Worm (Caenorhabditis elegans) whole organism, young adult: ENCODE results near the gene F42E11.3.
A peak's percentile ranks its signal among the peaks of the same experiment; 100 is the strongest.

ENCODE experiments used
- B0035.1 ChIP-seq: sonication (generic microtip); optimal IDR thresholded peaks from 2 replicates; lab custom pipeline; 2016; ENCODE audit warnings: missing genetic modification characterization, mild to moderate bottlenecking, missing compliant biosample characterization, missing genotype, missing genetic modification reagents
- C06A6.2 ChIP-seq: fragments of 200-800 bp; sonication (Bioruptor generic); conservative IDR thresholded peaks from 2 replicates; pipeline ENCODE4 v1.3.6; 2022; ENCODE audit warnings: missing genetic modification characterization, missing compliant biosample characterization
- F10E7.11 ChIP-seq: sonication (generic microtip); optimal IDR thresholded peaks from 2 replicates; lab custom pipeline; 2017; ENCODE audit warnings: mild to moderate bottlenecking, missing genetic modification characterization, moderate library complexity, missing compliant biosample characterization
- F52B5.7 ChIP-seq: sonication (generic microtip); optimal IDR thresholded peaks from 2 replicates; lab custom pipeline; 2016; ENCODE audit warnings: mild to moderate bottlenecking, missing genetic modification characterization, missing compliant biosample characterization
- F57A8.1 ChIP-seq: fragments of 200-800 bp; sonication (Bioruptor generic); optimal IDR thresholded peaks from 2 replicates; lab custom pipeline; 2018; ENCODE audit warnings: mild to moderate bottlenecking, missing genetic modification characterization, moderate library complexity, missing compliant biosample characterization
- T07F8.4 ChIP-seq: sonication (generic microtip); optimal IDR thresholded peaks from 2 replicates; lab custom pipeline; 2016; ENCODE audit warnings: mild to moderate bottlenecking, missing genetic modification characterization, moderate library complexity, missing compliant biosample characterization
- Y53F4B.3 ChIP-seq: fragments of 200-800 bp; sonication (Bioruptor generic); IDR thresholded peaks from 2 replicates; pipeline ENCODE4 v1.3.6; 2022; ENCODE audit warnings: missing genetic modification reagents, missing genetic modification characterization, missing compliant biosample characterization
- Y95B8A.8 ChIP-seq: fragments of 200-800 bp; sonication (Bioruptor generic); IDR thresholded peaks from 2 replicates; pipeline ENCODE4 v1.3.6; 2022; ENCODE audit warnings: missing genetic modification reagents, missing genetic modification characterization, missing compliant biosample characterization
- akir-1 ChIP-seq: fragments of 200-800 bp; sonication (Bioruptor generic); optimal IDR thresholded peaks from 2 replicates; lab custom pipeline; 2018; ENCODE audit warnings: mild to moderate bottlenecking, missing genetic modification characterization, moderate library complexity, missing compliant biosample characterization
- attf-5 ChIP-seq: fragments of 200-800 bp; sonication (Bioruptor generic); optimal IDR thresholded peaks from 2 replicates; lab custom pipeline; 2018; ENCODE audit warnings: mild to moderate bottlenecking, missing genetic modification characterization, missing compliant biosample characterization
- bed-1 ChIP-seq: fragments of 200-800 bp; sonication (Bioruptor generic); IDR thresholded peaks from 2 replicates; pipeline ENCODE4 v1.3.6; 2022; ENCODE audit warnings: missing genetic modification reagents, missing genetic modification characterization, missing compliant biosample characterization
- ccch-3 ChIP-seq: fragments of 200-800 bp; sonication (Bioruptor generic); optimal IDR thresholded peaks from 2 replicates; lab custom pipeline; 2018; ENCODE audit warnings: mild to moderate bottlenecking, missing genetic modification characterization, missing compliant biosample characterization
- ceh-58 ChIP-seq: fragments of 200-800 bp; sonication (Bioruptor generic); IDR thresholded peaks from 2 replicates; pipeline ENCODE4 v1.3.6; 2022; ENCODE audit warnings: missing genetic modification characterization, missing compliant biosample characterization
- die-1 ChIP-seq: sonication (generic microtip); optimal IDR thresholded peaks from 2 replicates; lab custom pipeline; 2016; ENCODE audit warnings: missing genotype, mild to moderate bottlenecking, missing genetic modification characterization, missing compliant biosample characterization
- dox-1 ChIP-seq: fragments of 200-800 bp; sonication (Bioruptor generic); IDR thresholded peaks from 2 replicates; pipeline ENCODE4 v1.3.6; 2022; ENCODE audit warnings: missing genetic modification reagents, missing genetic modification characterization, missing compliant biosample characterization
- ekl-4 ChIP-seq: fragments of 200-800 bp; sonication (Bioruptor generic); IDR thresholded peaks from 2 replicates; pipeline ENCODE4 v1.3.6; 2022; ENCODE audit warnings: missing genetic modification reagents, missing genetic modification characterization, missing compliant biosample characterization
- gei-17 ChIP-seq: fragments of 200-800 bp; sonication (Bioruptor generic); optimal IDR thresholded peaks from 2 replicates; lab custom pipeline; 2018; ENCODE audit warnings: mild to moderate bottlenecking, missing genetic modification characterization, missing compliant biosample characterization
- him-1 ChIP-seq: sonication (generic microtip); optimal IDR thresholded peaks from 2 replicates; lab custom pipeline; 2016; ENCODE audit warnings: missing genotype, missing genetic modification reagents, missing genetic modification characterization, missing compliant biosample characterization
- hmg-1.2 ChIP-seq: fragments of 200-800 bp; sonication (Bioruptor generic); IDR thresholded peaks from 2 replicates; pipeline ENCODE4 v1.3.6; 2022; ENCODE audit warnings: missing genetic modification reagents, missing genetic modification characterization, missing compliant biosample characterization
- let-607 ChIP-seq, 2 experiments: fragments of 200-800 bp in 1 of 2; sonication (Bioruptor generic) in 1 of 2; sonication (generic microtip) in 1 of 2; optimal IDR thresholded peaks; 2 replicates each; lab custom pipeline; 2016 to 2018; ENCODE audit warnings: mild to moderate bottlenecking in 2 of 2, missing compliant biosample characterization in 2 of 2, missing genetic modification characterization in 2 of 2, moderate library complexity in 2 of 2, missing genotype in 1 of 2
- lin-54 ChIP-seq: fragments of 200-800 bp; sonication (Bioruptor generic); optimal IDR thresholded peaks from 2 replicates; lab custom pipeline; 2018; ENCODE audit warnings: mild to moderate bottlenecking, missing genetic modification characterization, missing compliant biosample characterization
- lsy-27 ChIP-seq: sonication (generic microtip); optimal IDR thresholded peaks from 2 replicates; lab custom pipeline; 2017; ENCODE audit warnings: missing genetic modification characterization, mild to moderate bottlenecking, missing compliant biosample characterization, antibody characterized with exemption, missing genotype, borderline replicate concordance; ENCODE audit not compliant: insufficient read depth
- nfyb-1 ChIP-seq: fragments of 200-800 bp; sonication (Bioruptor generic); IDR thresholded peaks from 2 replicates; pipeline ENCODE4 v1.3.6; 2022; ENCODE audit warnings: missing genetic modification reagents, missing genetic modification characterization, missing compliant biosample characterization
- nhr-120 ChIP-seq: fragments of 200-800 bp; sonication (Bioruptor generic); IDR thresholded peaks from 2 replicates; pipeline ENCODE4 v1.3.6; 2022; ENCODE audit warnings: missing genetic modification characterization, missing compliant biosample characterization
- nhr-80 ChIP-seq: sonication (generic microtip); optimal IDR thresholded peaks from 2 replicates; lab custom pipeline; 2016; ENCODE audit warnings: missing genetic modification characterization, missing compliant biosample characterization
- rcor-1 ChIP-seq: fragments of 200-800 bp; sonication (Bioruptor generic); IDR thresholded peaks from 2 replicates; pipeline ENCODE4 v1.3.6; 2022; ENCODE audit warnings: missing genetic modification reagents, missing genetic modification characterization, missing compliant biosample characterization
- snpc-3.4 ChIP-seq: sonication (generic microtip); optimal IDR thresholded peaks from 2 replicates; lab custom pipeline; 2017; ENCODE audit warnings: missing genetic modification characterization, mild to moderate bottlenecking, missing compliant biosample characterization, antibody characterized with exemption, moderate library complexity, missing genotype, missing genetic modification reagents
- snpc-4 ChIP-seq, 5 experiments: fragments of 150-350 bp in 1 of 5; sonication (generic microtip) in 4 of 5; optimal IDR thresholded peaks; 2 replicates each; lab custom pipeline; 2014 to 2018; ENCODE audit warnings: missing genetic modification characterization in 5 of 5, missing biosample characterization in 3 of 5, antibody characterized with exemption in 2 of 5, mild to moderate bottlenecking in 2 of 5, missing compliant biosample characterization in 2 of 5, missing genotype in 2 of 5, moderate library complexity in 2 of 5, missing genetic modification reagents in 1 of 5
- sptf-2 ChIP-seq: fragments of 200-800 bp; sonication (Bioruptor generic); optimal IDR thresholded peaks from 2 replicates; lab custom pipeline; 2018; ENCODE audit warnings: mild to moderate bottlenecking, missing genetic modification characterization, missing compliant biosample characterization
- zfh-2 ChIP-seq: fragments of 200-800 bp; sonication (Bioruptor generic); conservative IDR thresholded peaks from 2 replicates; pipeline ENCODE4 v1.3.6; 2022; ENCODE audit warnings: missing genetic modification reagents, missing genetic modification characterization, missing compliant biosample characterization
- ztf-18 ChIP-seq: sonication (generic microtip); optimal IDR thresholded peaks from 2 replicates; lab custom pipeline; 2016; ENCODE audit warnings: missing genotype, mild to moderate bottlenecking, missing genetic modification characterization, missing compliant biosample characterization
- ztf-28 ChIP-seq: fragments of 200-800 bp; sonication (Bioruptor generic); IDR thresholded peaks from 2 replicates; pipeline ENCODE4 v1.3.6; 2022; ENCODE audit warnings: missing genetic modification reagents, missing genetic modification characterization, missing compliant biosample characterization

The F42E11.3 gene

DNA sequence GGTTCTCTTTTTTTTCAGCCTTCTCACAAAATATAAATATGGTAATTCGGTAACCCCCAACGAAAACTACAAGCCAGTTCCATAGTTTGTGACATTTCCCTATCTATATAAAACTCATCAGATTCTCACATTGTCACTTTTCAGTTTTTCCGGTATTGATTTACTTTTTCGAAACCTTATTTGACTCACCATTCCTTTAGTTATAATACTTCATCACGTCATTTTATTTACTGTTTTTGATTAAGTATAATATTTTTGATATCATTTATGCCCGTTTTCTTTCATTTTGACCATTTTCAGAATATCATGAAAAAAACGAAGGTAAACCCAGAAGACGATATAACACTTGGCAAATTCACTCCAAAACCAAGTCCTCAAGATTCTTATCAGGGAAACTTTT, 23.6 kb downstream of the F42E11.3 start, which contains the start of gene pgp-3:
pgp-3 (plus strand) TSS at position 301 of the 400 bp plus-strand sequence.
- no peak for TF ChIP-seq zfh-2 (GFP tag; lab: Robert Waterston, UW)
- no peak for TF ChIP-seq lin-54
- TF ChIP-seq ztf-18: no peak

DNA sequence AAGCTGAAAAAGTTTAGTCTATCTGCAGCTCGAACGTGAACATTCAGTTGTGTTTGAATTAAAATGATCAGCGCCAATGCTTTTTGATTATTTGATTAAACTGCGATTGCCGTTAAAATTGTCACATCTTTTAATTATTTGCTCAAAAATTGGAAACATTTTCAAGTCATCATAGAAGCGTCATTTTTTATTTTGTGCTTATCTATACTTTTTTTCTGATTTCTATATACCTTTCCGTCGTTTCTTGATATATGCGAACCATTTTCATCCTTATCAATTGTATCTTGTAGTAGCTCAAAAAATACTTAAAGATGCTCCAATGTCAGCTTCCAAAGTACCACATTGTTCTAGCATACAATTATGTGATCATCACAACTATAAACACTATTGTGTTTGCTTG, 24.1 kb downstream of the F42E11.3 start:
- TF ChIP-seq nhr-80 (peak; percentile 56), snpc-3.4 (tag; lab: Kevin White, UChicago) (no peak)
- TF ChIP-seq, all 124 proteins: peak for 1

DNA sequence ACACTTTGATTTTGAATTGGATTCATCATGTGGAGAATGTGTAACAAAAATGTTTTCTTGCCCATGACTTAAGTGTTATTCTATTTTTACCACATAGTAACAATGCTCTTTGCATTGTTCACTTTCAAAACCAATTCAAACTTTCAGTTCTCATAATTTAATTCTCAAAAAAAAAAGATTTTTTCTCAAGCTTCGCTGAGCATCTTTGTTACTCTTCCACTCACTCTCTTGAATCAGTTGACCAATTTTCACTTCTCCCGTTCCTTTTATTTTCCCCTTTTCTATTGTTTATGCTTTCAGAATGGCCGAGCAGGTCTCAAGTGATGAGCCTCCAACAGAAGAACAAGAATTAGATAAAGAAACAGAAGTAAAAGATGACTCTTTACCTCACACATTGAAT, 29.3 kb downstream of the F42E11.3 start, which contains the start of gene oct-2:
oct-2 (plus strand) TSS at position 301 of the 400 bp plus-strand sequence.
- TF ChIP-seq ztf-28 (GFP tag; lab: Robert Waterston, UW) (no peak), him-1 (tag; lab: Kevin White, UChicago) (no peak), F57A8.1 (no peak), ekl-4 (GFP tag; lab: Robert Waterston, UW) (no peak)

DNA sequence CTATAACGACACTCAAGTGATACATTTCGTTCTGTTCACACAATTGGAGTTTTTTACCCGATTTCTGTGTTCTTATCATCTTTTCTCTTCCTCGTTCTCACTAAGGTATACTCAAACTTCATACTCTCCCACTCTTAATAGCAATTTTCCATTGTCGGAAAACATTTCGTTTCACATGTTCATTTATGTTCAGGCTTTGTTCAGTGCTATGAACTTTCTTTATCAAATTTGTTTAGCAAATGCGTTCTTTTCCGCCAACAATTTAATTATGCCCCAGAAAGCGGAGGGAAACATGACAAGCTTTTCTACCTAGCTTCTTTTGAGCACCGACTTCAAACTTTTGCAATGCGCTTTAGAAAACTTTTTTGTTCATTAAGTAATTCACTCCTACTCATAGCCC, 29.9 kb downstream of the F42E11.3 start:
- TF ChIP-seq sptf-2 (GFP tag; lab: Kevin White, UChicago) (no peak), nhr-80 (peak; percentile 8)

DNA sequence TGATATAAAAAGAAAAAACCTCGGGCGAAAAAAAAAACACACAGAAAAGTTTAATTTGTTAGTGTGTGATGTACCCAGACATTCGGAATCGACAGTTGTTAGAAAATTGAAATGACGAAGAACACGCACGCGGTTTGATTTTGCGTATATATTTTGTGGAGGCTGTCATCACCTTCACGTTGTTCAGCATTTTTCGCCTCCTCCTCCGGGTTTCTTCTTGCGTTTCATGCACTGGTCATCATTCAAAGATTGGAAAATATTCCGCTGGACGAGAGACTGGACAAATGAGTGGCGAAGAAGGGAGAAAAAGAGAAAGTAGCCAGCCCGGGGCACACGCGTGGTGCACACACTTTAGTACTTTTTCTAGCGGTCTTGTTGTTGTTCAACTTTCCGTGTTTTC, 30.5 kb downstream of the F42E11.3 start:
- TF ChIP-seq sptf-2 (GFP tag; lab: Kevin White, UChicago) (no peak), F10E7.11 (no peak)
- TF ChIP-seq, all 124 proteins: peak for 0

DNA sequence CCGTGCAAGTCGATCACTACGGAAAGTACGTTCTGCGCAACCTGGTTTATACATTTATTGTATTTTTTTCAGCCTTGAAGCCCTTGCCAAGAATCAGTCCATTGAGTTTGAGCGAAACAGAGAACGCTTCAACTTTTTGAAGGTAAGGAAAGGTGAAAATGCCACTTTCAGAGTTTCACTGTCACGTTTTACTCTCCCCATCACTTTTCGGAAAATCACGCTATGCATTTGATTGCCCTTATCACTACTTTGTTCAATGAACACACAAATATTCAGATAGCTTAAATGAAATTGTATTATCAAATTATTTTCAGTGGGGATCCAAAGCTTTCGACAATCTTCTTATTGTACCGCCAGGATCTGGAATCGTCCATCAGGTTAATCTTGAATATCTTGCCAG, 34.9 kb downstream of the F42E11.3 start:
- peak; percentile 17 for TF ChIP-seq nhr-80
- no peak for TF ChIP-seq ztf-18

DNA sequence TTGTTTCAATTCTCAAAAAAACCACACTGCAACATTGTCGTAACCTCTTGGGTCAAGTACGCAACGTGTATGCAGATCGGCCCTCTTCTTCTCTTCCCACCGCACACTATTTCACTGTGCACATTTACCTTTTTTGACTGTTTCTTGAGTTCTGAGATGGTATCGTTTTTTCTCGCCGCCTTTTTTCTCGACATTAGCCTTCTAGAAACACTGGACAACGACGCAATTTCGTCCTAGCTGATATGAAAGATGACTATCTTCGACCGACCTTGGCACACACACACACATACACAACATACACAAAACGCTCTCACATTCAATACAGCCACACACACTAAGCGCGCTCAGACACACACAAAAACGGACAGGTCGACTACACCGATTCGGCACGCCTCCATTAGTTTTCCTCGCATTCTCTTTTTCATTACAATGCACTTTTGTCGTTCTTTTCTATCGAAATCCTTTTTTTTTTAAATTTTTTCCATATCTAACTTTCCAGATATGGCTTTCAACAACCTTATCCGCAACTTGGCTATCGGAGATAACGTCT, 36.0 kb downstream of the F42E11.3 start, which contains the start of gene aco-1:
aco-1 (plus strand) TSS at position 500 of the 550 bp plus-strand sequence.
- TF ChIP-seq B0035.1 (tag; lab: Kevin White, UChicago): no peak
- TF ChIP-seq hmg-1.2: peak; percentile 3; the same call in 1 of the 2 replicates
- no peak for TF ChIP-seq ztf-18
- 0 out of 2 replicates have a peak, but pooled peaks have one; percentile 35 for TF ChIP-seq dox-1 (GFP tag; lab: Robert Waterston, UW)
- no peak for TF ChIP-seq die-1 (tag; lab: Kevin White, UChicago)
- peak; percentile 28 for TF ChIP-seq attf-5 (GFP tag; lab: Kevin White, UChicago)
- TF ChIP-seq snpc-4 (GFP tag; optimal IDR thresholded peaks at IDR 0.05; lab: Kevin White, UChicago): no peak
- TF ChIP-seq snpc-4 (tag; optimal IDR thresholded peaks at IDR 0.05; lab: Kevin White, UChicago): peak in 1 of 4 experiments; percentile 29
- peak in 1 of 2 experiments; percentile 33 for TF ChIP-seq let-607 (tag; optimal IDR thresholded peaks at IDR 0.05; lab: Kevin White, UChicago)
- peak; percentile 72 for TF ChIP-seq nhr-80
- TF ChIP-seq gei-17 (GFP tag; lab: Kevin White, UChicago): peak; percentile 25
- TF ChIP-seq nfyb-1 (GFP tag; lab: Robert Waterston, UW): 0 out of 2 replicates have a peak, but pooled peaks have one; percentile 41

DNA sequence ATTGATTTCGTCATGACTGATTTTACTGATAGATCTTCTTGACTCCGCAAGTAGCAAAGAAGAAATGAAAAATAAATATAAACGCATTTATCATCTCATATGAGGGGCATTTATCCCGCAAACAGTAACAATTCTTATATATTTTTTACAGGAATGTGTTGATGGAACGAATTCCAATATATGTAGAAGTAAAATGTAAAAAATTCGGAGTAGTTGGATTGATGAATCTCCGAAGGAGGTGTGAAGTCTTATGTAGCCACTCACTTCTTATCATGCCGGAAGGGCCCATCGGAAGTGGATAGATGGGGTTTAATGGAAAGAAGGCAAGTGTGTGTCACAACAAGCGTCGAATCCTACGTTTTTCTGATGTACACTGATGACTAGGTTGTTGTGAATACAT, 37.6 kb downstream of the F42E11.3 start, which contains the start of gene gcy-9:
gcy-9 (minus strand) TSS at position 101 of the 400 bp plus-strand sequence.
- TF ChIP-seq Y53F4B.3 (GFP tag; lab: Robert Waterston, UW): no peak
- no peak for TF ChIP-seq C06A6.2 (GFP tag; lab: Robert Waterston, UW)
- TF ChIP-seq ccch-3 (GFP tag; lab: Kevin White, UChicago): no peak
- TF ChIP-seq T07F8.4 (tag; lab: Kevin White, UChicago): no peak
- TF ChIP-seq nhr-120 (GFP tag; lab: Robert Waterston, UW): no peak
- TF ChIP-seq Y95B8A.8 (GFP tag; lab: Robert Waterston, UW): no peak
- no peak for TF ChIP-seq rcor-1 (GFP tag; lab: Robert Waterston, UW)
- TF ChIP-seq F57A8.1: no peak
- no peak for TF ChIP-seq F52B5.7 (tag; lab: Kevin White, UChicago)
- TF ChIP-seq lsy-27 (tag; lab: Kevin White, UChicago): no peak
- no peak for TF ChIP-seq bed-1 (GFP tag; lab: Robert Waterston, UW)
- TF ChIP-seq ceh-58 (GFP tag; lab: Robert Waterston, UW): no peak
- no peak for TF ChIP-seq akir-1 (GFP tag; lab: Kevin White, UChicago)
- TF ChIP-seq, all 124 proteins: peak for 0
